Worm (Caenorhabditis elegans) whole organism, mixed stage, embryonic: ENCODE results near the gene F55A11.8.

ENCODE experiments used
- M03D4.4 ChIP-seq: sonication (generic microtip); optimal IDR thresholded peaks from 2 replicates; lab custom pipeline; 2017; ENCODE audit warnings: mild to moderate bottlenecking, missing genetic modification characterization, missing compliant biosample characterization
- bed-3 ChIP-seq: fragments of 200-800 bp; sonication (Bioruptor generic); optimal IDR thresholded peaks from 3 replicates; lab custom pipeline; 2018; ENCODE audit warnings: mild to moderate bottlenecking, missing genetic modification characterization, moderate library complexity, missing compliant biosample characterization
- blmp-1 ChIP-seq: fragments of 150-350 bp; optimal IDR thresholded peaks from 2 replicates; lab custom pipeline; 2014; ENCODE audit warnings: missing biosample characterization, missing genetic modification characterization
- ceh-39 ChIP-seq: fragments of 150-350 bp; optimal IDR thresholded peaks from 2 replicates; lab custom pipeline; 2014; ENCODE audit warnings: missing biosample characterization, missing genetic modification characterization
- ceh-43 ChIP-seq: fragments of 200-800 bp; sonication (Bioruptor generic); optimal IDR thresholded peaks from 2 replicates; lab custom pipeline; 2018; ENCODE audit warnings: mild to moderate bottlenecking, missing genetic modification characterization, moderate library complexity, missing compliant biosample characterization
- cnd-1 ChIP-seq: fragments of 200-800 bp; sonication (Bioruptor generic); optimal IDR thresholded peaks from 2 replicates; lab custom pipeline; 2018; ENCODE audit warnings: mild to moderate bottlenecking, missing genetic modification characterization, missing compliant biosample characterization
- drap-1 ChIP-seq: fragments of 200-800 bp; sonication (Bioruptor generic); optimal IDR thresholded peaks from 3 replicates; lab custom pipeline; 2018; ENCODE audit warnings: mild to moderate bottlenecking, missing genetic modification characterization, missing compliant biosample characterization
- elt-3 ChIP-seq: fragments of 150-350 bp; optimal IDR thresholded peaks from 2 replicates; lab custom pipeline; 2014; ENCODE audit warnings: missing biosample characterization, missing genetic modification characterization
- flh-1 ChIP-seq: fragments of 200-800 bp; sonication (Bioruptor generic); optimal IDR thresholded peaks from 2 replicates; lab custom pipeline; 2018; ENCODE audit warnings: mild to moderate bottlenecking, missing genetic modification characterization, moderate library complexity, missing compliant biosample characterization
- ham-2 ChIP-seq: fragments of 200-800 bp; sonication (Bioruptor generic); optimal IDR thresholded peaks from 2 replicates; lab custom pipeline; 2018; ENCODE audit warnings: mild to moderate bottlenecking, missing genetic modification characterization, missing compliant biosample characterization
- hlh-1 ChIP-seq: fragments of 150-350 bp; optimal IDR thresholded peaks from 2 replicates; lab custom pipeline; 2014; ENCODE audit warnings: missing biosample characterization, missing genetic modification reagents, missing genetic modification characterization
- lin-13 ChIP-seq: fragments of 150-350 bp; optimal IDR thresholded peaks from 2 replicates; lab custom pipeline; 2014; ENCODE audit warnings: missing biosample characterization, missing genetic modification characterization
- lsy-2 ChIP-seq: fragments of 150-350 bp; optimal IDR thresholded peaks from 2 replicates; lab custom pipeline; 2014; ENCODE audit warnings: missing biosample characterization, missing genetic modification characterization
- mab-5 ChIP-seq: fragments of 150-350 bp; optimal IDR thresholded peaks from 2 replicates; lab custom pipeline; 2014; ENCODE audit warnings: missing biosample characterization, missing genetic modification characterization
- mep-1 ChIP-seq: fragments of 150-350 bp; optimal IDR thresholded peaks from 2 replicates; lab custom pipeline; 2017; ENCODE audit warnings: missing biosample characterization, missing genetic modification reagents, missing genetic modification characterization, inconsistent platforms
- mls-2 ChIP-seq: sonication (generic microtip); optimal IDR thresholded peaks from 2 replicates; lab custom pipeline; 2016; ENCODE audit warnings: mild to moderate bottlenecking, missing genetic modification characterization, moderate library complexity, missing compliant biosample characterization
- nhr-12 ChIP-seq: fragments of 150-350 bp; optimal IDR thresholded peaks from 2 replicates; lab custom pipeline; 2014; ENCODE audit warnings: missing biosample characterization, missing genetic modification characterization
- nhr-2 ChIP-seq: fragments of 150-350 bp; optimal IDR thresholded peaks from 2 replicates; lab custom pipeline; 2014; ENCODE audit warnings: missing biosample characterization, missing genetic modification characterization
- nhr-237 ChIP-seq: fragments of 150-350 bp; optimal IDR thresholded peaks from 2 replicates; lab custom pipeline; 2014; ENCODE audit warnings: missing biosample characterization, missing genetic modification characterization
- nhr-28 ChIP-seq: fragments of 150-350 bp; optimal IDR thresholded peaks from 2 replicates; lab custom pipeline; 2014; ENCODE audit warnings: missing biosample characterization, missing genetic modification characterization
- nhr-76 ChIP-seq: sonication (generic microtip); optimal IDR thresholded peaks from 2 replicates; lab custom pipeline; 2017; ENCODE audit warnings: missing biosample characterization, missing genetic modification characterization
- pha-4 ChIP-seq: fragments of 150-350 bp; optimal IDR thresholded peaks from 2 replicates; lab custom pipeline; 2018; ENCODE audit warnings: missing biosample characterization, missing genetic modification reagents, missing genetic modification characterization
- sem-2 ChIP-seq: fragments of 200-800 bp; sonication (Bioruptor generic); optimal IDR thresholded peaks from 2 replicates; lab custom pipeline; 2018; ENCODE audit warnings: mild to moderate bottlenecking, missing genetic modification characterization, missing compliant biosample characterization
- snpc-4 ChIP-seq: fragments of 150-350 bp; optimal IDR thresholded peaks from 2 replicates; lab custom pipeline; 2014; ENCODE audit warnings: missing biosample characterization, missing genetic modification characterization
- sptf-1 ChIP-seq: sonication (generic microtip); optimal IDR thresholded peaks from 2 replicates; lab custom pipeline; 2017; ENCODE audit warnings: mild to moderate bottlenecking, missing genetic modification characterization, moderate library complexity, missing compliant biosample characterization
- tbx-8 ChIP-seq: fragments of 200-800 bp; sonication (Bioruptor generic); optimal IDR thresholded peaks from 2 replicates; lab custom pipeline; 2018; ENCODE audit warnings: mild to moderate bottlenecking, missing genetic modification characterization, moderate library complexity, missing compliant biosample characterization
- unc-120 ChIP-seq: sonication (generic microtip); optimal IDR thresholded peaks from 2 replicates; lab custom pipeline; 2017; ENCODE audit warnings: missing genetic modification characterization, missing compliant biosample characterization; ENCODE audit not compliant: poor library complexity, severe bottlenecking
- unc-62 ChIP-seq: fragments of 150-350 bp; optimal IDR thresholded peaks from 2 replicates; lab custom pipeline; 2014; ENCODE audit warnings: missing biosample characterization, missing genetic modification reagents, missing genetic modification characterization
- zip-8 ChIP-seq: fragments of 150-350 bp; optimal IDR thresholded peaks from 2 replicates; lab custom pipeline; 2014; ENCODE audit warnings: missing biosample characterization, missing genetic modification characterization
- ztf-11 ChIP-seq: fragments of 150-350 bp; optimal IDR thresholded peaks from 2 replicates; lab custom pipeline; 2014; ENCODE audit warnings: missing biosample characterization, missing genetic modification characterization

Gene F55A11.8

DNA sequence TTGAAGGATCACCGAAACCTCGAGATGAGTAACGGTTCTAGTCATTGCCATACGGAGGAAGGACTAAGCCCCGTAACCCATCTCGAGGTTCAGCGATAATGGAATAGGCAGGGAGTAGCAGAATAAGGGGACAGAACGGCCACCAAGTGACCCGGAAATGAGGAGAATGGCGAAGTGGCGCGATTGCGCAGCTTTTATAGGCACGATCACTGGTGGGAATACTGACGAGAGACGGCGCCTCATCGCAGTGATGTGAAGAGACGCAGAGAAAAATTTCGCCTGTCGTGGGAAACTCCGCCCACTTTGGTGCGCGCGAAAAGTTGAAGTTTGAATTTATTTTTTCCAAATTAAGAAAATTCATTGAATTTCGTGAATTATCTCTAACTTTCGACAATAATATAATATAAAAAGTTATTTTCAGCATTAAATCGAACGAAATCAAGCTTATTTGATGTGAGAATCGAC, 17.9 kb upstream of the F55A11.8 start, which contains the start of gene F55A11.4:
F55A11.4 (plus strand) TSS at position 415 of the 465 bp plus-strand sequence.
- TF ChIP-seq ham-2 (GFP tag; lab: Kevin White, UChicago) (peak; percentile 34), drap-1 (peak; percentile 19), sem-2 (GFP tag; lab: Kevin White, UChicago) (no peak), unc-120 (tag; lab: Kevin White, UChicago) (peak; percentile 25)

DNA sequence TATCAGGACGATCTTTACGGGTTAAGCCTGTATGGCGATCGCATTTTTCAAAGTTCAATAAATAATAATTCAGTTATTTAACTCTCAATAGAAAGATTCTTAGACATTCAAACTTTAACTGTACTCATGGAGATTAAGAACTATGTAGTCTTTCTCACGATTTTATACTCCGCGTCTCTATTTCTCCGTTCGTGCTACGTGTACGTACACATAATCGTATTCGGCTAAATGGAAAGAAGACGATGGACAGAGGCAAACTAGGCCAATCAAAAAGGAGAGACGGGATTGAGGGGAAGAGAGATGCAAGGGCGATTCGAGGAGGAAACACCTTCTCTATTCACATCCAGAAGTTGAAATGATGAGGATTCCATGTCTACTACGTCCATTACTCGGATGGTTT, 14.6 kb upstream of the F55A11.8 start, which contains the start of gene bus-18:
bus-18 (plus strand) TSS at position 301 of the 400 bp plus-strand sequence.
- TF ChIP-seq bed-3 (GFP tag; lab: Kevin White, UChicago) (no peak), nhr-28 (tag; lab: Kevin White, UChicago) (no peak), lin-13 (no peak), sem-2 (GFP tag; lab: Kevin White, UChicago) (no peak), nhr-76 (no peak), hlh-1 (tag; lab: Kevin White, UChicago) (no peak), mls-2 (tag; lab: Kevin White, UChicago) (no peak), ceh-43 (GFP tag; lab: Kevin White, UChicago) (no peak), flh-1 (GFP tag; lab: Kevin White, UChicago) (no peak), lsy-2 (no peak), drap-1 (no peak), M03D4.4 (tag; lab: Kevin White, UChicago) (no peak), nhr-12 (tag; lab: Kevin White, UChicago) (no peak), mep-1 (tag; lab: Kevin White, UChicago) (no peak), zip-8 (tag; lab: Kevin White, UChicago) (no peak), mab-5 (tag; lab: Kevin White, UChicago) (no peak), snpc-4 (tag; lab: Kevin White, UChicago) (no peak), nhr-2 (no peak), cnd-1 (tag; lab: Kevin White, UChicago) (no peak), elt-3 (tag; lab: Kevin White, UChicago) (no peak)

ce11 chrV:11773934-11774333, 14.1 kb upstream of the F55A11.8 start:
- TF ChIP-seq ceh-39 (tag; lab: Kevin White, UChicago) (no peak), snpc-4 (tag; lab: Kevin White, UChicago) (no peak), nhr-2 (no peak), zip-8 (tag; lab: Kevin White, UChicago) (no peak), elt-3 (tag; lab: Kevin White, UChicago) (no peak), mab-5 (tag; lab: Kevin White, UChicago) (no peak), mep-1 (tag; lab: Kevin White, UChicago) (no peak)

- TF ChIP-seq snpc-4 (tag; lab: Kevin White, UChicago) (no peak), cnd-1 (tag; lab: Kevin White, UChicago) (no peak), flh-1 (GFP tag; lab: Kevin White, UChicago) (no peak), lin-13 (no peak), M03D4.4 (tag; lab: Kevin White, UChicago) (no peak), nhr-12 (tag; lab: Kevin White, UChicago) (no peak), ceh-43 (GFP tag; lab: Kevin White, UChicago) (no peak), tbx-8 (GFP tag; lab: Kevin White, UChicago) (no peak), ztf-11 (tag; lab: Kevin White, UChicago) (no peak), sem-2 (GFP tag; lab: Kevin White, UChicago) (no peak), mep-1 (tag; lab: Kevin White, UChicago) (no peak), nhr-28 (tag; lab: Kevin White, UChicago) (no peak), zip-8 (tag; lab: Kevin White, UChicago) (no peak), blmp-1 (tag; lab: Kevin White, UChicago) (no peak), lsy-2 (no peak), mls-2 (tag; lab: Kevin White, UChicago) (no peak), pha-4 (tag; lab: Kevin White, UChicago) (no peak), unc-120 (tag; lab: Kevin White, UChicago) (no peak), nhr-2 (no peak), ceh-39 (tag; lab: Kevin White, UChicago) (no peak)
Measured at ce11 chrV:11776538-11776937, 11.4 kb upstream of the F55A11.8 start, which contains the start of gene F55A11.6. TSS of gene F55A11.6 (plus strand) at chrV:11776838.

DNA sequence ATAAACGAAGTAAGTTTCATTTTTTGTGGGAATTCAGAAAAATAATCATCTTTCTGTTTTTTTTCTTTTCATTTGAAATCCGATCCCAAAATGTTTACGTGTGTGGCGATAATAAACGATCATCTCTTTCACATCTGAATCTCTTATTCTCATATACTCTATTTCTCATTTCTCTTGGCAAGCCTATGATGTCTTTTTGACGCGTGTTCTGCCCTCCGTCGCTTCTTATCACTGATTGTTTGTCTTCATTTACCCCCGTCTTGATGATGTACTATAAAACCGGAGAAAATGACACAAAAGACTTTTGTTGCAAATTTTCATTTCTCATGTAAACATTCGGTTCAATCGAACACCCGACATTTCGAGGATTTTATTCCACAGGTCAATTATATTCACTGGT, 10.1 kb upstream of the F55A11.8 start:
- TF ChIP-seq tbx-8 (GFP tag; lab: Kevin White, UChicago) = no peak
- TF ChIP-seq unc-62 (GFP tag; lab: Kevin White, UChicago) = no peak
- no peak for TF ChIP-seq sptf-1 (tag; lab: Kevin White, UChicago)
- TF ChIP-seq unc-120 (tag; lab: Kevin White, UChicago) = peak; percentile 51
- TF ChIP-seq nhr-237 (tag; lab: Kevin White, UChicago) = no peak
- no peak for TF ChIP-seq drap-1
- TF ChIP-seq, all 35 proteins: peak for 1
